Worm (Caenorhabditis elegans) whole organism, late embryonic: Measurements from ENCODE around the gene pfd-5.

Experiments
- ceh-14 ChIP-seq: sonication (generic microtip); optimal IDR thresholded peaks from 2 replicates; lab custom pipeline; 2016; ENCODE audit warnings: missing genotype, missing genetic modification characterization, missing compliant biosample characterization
- eyg-1 ChIP-seq: sonication (generic microtip); optimal IDR thresholded peaks from 2 replicates; lab custom pipeline; 2016; ENCODE audit warnings: missing genotype, missing genetic modification characterization, missing compliant biosample characterization
- fax-1 ChIP-seq: sonication (generic microtip); optimal IDR thresholded peaks from 2 replicates; lab custom pipeline; 2016; ENCODE audit warnings: missing genotype, missing genetic modification characterization, missing compliant biosample characterization
- fkh-10 ChIP-seq: fragments of 150-350 bp; optimal IDR thresholded peaks from 2 replicates; lab custom pipeline; 2014; ENCODE audit warnings: missing biosample characterization, missing genetic modification reagents, missing genetic modification characterization
- npax-4 ChIP-seq: sonication (generic microtip); optimal IDR thresholded peaks from 2 replicates; lab custom pipeline; 2016; ENCODE audit warnings: missing genetic modification characterization, missing compliant biosample characterization
- pha-4 ChIP-seq: fragments of 150-350 bp; optimal IDR thresholded peaks from 2 replicates; lab custom pipeline; 2018; ENCODE audit warnings: missing biosample characterization, missing genetic modification reagents, missing genetic modification characterization
- rnt-1 ChIP-seq: sonication (generic microtip); optimal IDR thresholded peaks from 2 replicates; lab custom pipeline; 2016; ENCODE audit warnings: missing genetic modification characterization, missing compliant biosample characterization

- no peak for TF ChIP-seq fkh-10 (GFP tag; lab: Kevin White, UChicago)
- TF ChIP-seq fax-1 (tag; lab: Kevin White, UChicago) = no peak
- TF ChIP-seq pha-4 (tag; lab: Kevin White, UChicago) = no peak
- no peak for TF ChIP-seq rnt-1 (tag; lab: Kevin White, UChicago)
- no peak for TF ChIP-seq ceh-14 (tag; lab: Kevin White, UChicago)
- no peak for TF ChIP-seq npax-4 (tag; lab: Kevin White, UChicago)
- TF ChIP-seq eyg-1 = no peak
Measured at ce11 chrIII:7184022-7184421, 14.7 kb downstream of the pfd-5 start, which contains the start of gene yju-2.
